Worm (Caenorhabditis elegans) whole organism, early embryonic: ENCODE data around the gene acs-20.

Source experiments
- B0310.2 ChIP-seq: sonication (generic microtip); optimal IDR thresholded peaks from 2 replicates; lab custom pipeline; 2016; ENCODE audit warnings: mild to moderate bottlenecking, missing genetic modification characterization, missing compliant biosample characterization
- F13C5.2 ChIP-seq: sonication (generic microtip); optimal IDR thresholded peaks from 2 replicates; lab custom pipeline; 2017; ENCODE audit warnings: mild to moderate bottlenecking, missing genetic modification characterization, inconsistent platforms, missing compliant biosample characterization
- aly-1 ChIP-seq: sonication (generic microtip); optimal IDR thresholded peaks from 2 replicates; lab custom pipeline; 2016; ENCODE audit warnings: missing genetic modification characterization, missing compliant biosample characterization
- ama-1 ChIP-seq: fragments of 150-350 bp; optimal IDR thresholded peaks from 2 replicates; lab custom pipeline; 2014
- ceh-13 ChIP-seq: fragments of 200-800 bp; sonication (Bioruptor generic); optimal IDR thresholded peaks from 2 replicates; lab custom pipeline; 2018; ENCODE audit warnings: mild to moderate bottlenecking, missing genetic modification characterization, missing compliant biosample characterization
- ceh-36 ChIP-seq: sonication (generic microtip); optimal IDR thresholded peaks from 2 replicates; lab custom pipeline; 2016; ENCODE audit warnings: missing genetic modification characterization, inconsistent platforms, missing compliant biosample characterization
- ets-7 ChIP-seq: sonication (generic microtip); optimal IDR thresholded peaks from 2 replicates; lab custom pipeline; 2016; ENCODE audit warnings: missing genotype, missing genetic modification characterization, missing compliant biosample characterization
- flt-1 ChIP-seq: fragments of 200-800 bp; sonication (Bioruptor generic); IDR thresholded peaks from 2 replicates; pipeline ENCODE4 v1.3.6; 2022; ENCODE audit warnings: missing genetic modification characterization, missing compliant biosample characterization
- hmbx-1 ChIP-seq: sonication (generic microtip); optimal IDR thresholded peaks from 2 replicates; lab custom pipeline; 2016; ENCODE audit warnings: mild to moderate bottlenecking, missing genetic modification characterization, missing compliant biosample characterization
- hmg-4 ChIP-seq: fragments of 200-800 bp; sonication (Bioruptor generic); optimal IDR thresholded peaks from 2 replicates; lab custom pipeline; 2018; ENCODE audit warnings: mild to moderate bottlenecking, missing genetic modification characterization, missing compliant biosample characterization
- hnd-1 ChIP-seq: sonication (generic microtip); optimal IDR thresholded peaks from 2 replicates; lab custom pipeline; 2016; ENCODE audit warnings: missing genetic modification characterization, missing compliant biosample characterization
- pes-1 ChIP-seq: fragments of 200-800 bp; sonication (Bioruptor generic); IDR thresholded peaks from 2 replicates; pipeline ENCODE4 v1.3.6; 2022; ENCODE audit warnings: missing genetic modification reagents, missing genetic modification characterization, missing compliant biosample characterization
- scrt-1 ChIP-seq: fragments of 200-800 bp; sonication (Bioruptor generic); IDR thresholded peaks from 2 replicates; pipeline ENCODE4 v1.3.6; 2022; ENCODE audit warnings: missing genetic modification characterization, missing compliant biosample characterization
- sea-1 ChIP-seq: fragments of 200-800 bp; sonication (Bioruptor generic); conservative IDR thresholded peaks from 2 replicates; pipeline ENCODE4 v1.3.6; 2022; ENCODE audit warnings: missing genetic modification characterization, missing compliant biosample characterization
- tbx-11 ChIP-seq: fragments of 200-800 bp; sonication (Bioruptor generic); IDR thresholded peaks from 2 replicates; pipeline ENCODE4 v1.3.6; 2022; ENCODE audit warnings: missing genetic modification characterization, missing compliant biosample characterization
- tbx-37 ChIP-seq: fragments of 200-800 bp; sonication (Bioruptor generic); conservative IDR thresholded peaks from 2 replicates; pipeline ENCODE4 v1.3.6; 2022; ENCODE audit warnings: missing genetic modification reagents, missing genetic modification characterization, missing compliant biosample characterization
- tra-4 ChIP-seq: sonication (generic microtip); optimal IDR thresholded peaks from 2 replicates; lab custom pipeline; 2017; ENCODE audit warnings: missing genetic modification characterization, missing compliant biosample characterization

acs-20 gene

ce11 chrIV:12382864-12383263, 15.6 kb downstream of the acs-20 start, which contains the start of gene thn-2:
TSS of gene thn-2 (plus strand) at chrIV:12383170.
- TF ChIP-seq ama-1 (lab: Kevin White, UChicago), result no peak
- TF ChIP-seq ceh-36 (tag; lab: Kevin White, UChicago), result no peak
- no peak for TF ChIP-seq flt-1
- TF ChIP-seq aly-1 (tag; lab: Kevin White, UChicago), result no peak
- TF ChIP-seq tbx-37 (GFP tag; lab: Robert Waterston, UW), result no peak
- no peak for TF ChIP-seq scrt-1
- no peak for TF ChIP-seq F13C5.2
- TF ChIP-seq ceh-13 (GFP tag; lab: Kevin White, UChicago), result no peak
- TF ChIP-seq hnd-1 (tag; lab: Kevin White, UChicago), result no peak
- no peak for TF ChIP-seq ets-7 (tag; lab: Kevin White, UChicago)
- no peak for TF ChIP-seq tra-4 (tag; lab: Kevin White, UChicago)
- TF ChIP-seq hmbx-1 (tag; lab: Kevin White, UChicago), result no peak
- TF ChIP-seq B0310.2 (tag; lab: Kevin White, UChicago), result no peak
- TF ChIP-seq tbx-11 (GFP tag; lab: Robert Waterston, UW), result no peak
- TF ChIP-seq sea-1, result no peak

- TF ChIP-seq B0310.2 (tag; lab: Kevin White, UChicago) (no peak), tbx-11 (GFP tag; lab: Robert Waterston, UW) (no peak), ceh-36 (tag; lab: Kevin White, UChicago) (no peak), sea-1 (no peak), scrt-1 (no peak), hnd-1 (tag; lab: Kevin White, UChicago) (no peak), aly-1 (tag; lab: Kevin White, UChicago) (no peak), ets-7 (tag; lab: Kevin White, UChicago) (no peak)
Measured at ce11 chrIV:12379784-12380183, 18.7 kb downstream of the acs-20 start, which contains the start of gene thn-1. TSS of gene thn-1 (plus strand) at chrIV:12380084.

ce11 chrIV:12378919-12379318, 19.6 kb downstream of the acs-20 start:
- TF ChIP-seq F13C5.2 (no peak), B0310.2 (tag; lab: Kevin White, UChicago) (no peak), flt-1 (no peak), aly-1 (tag; lab: Kevin White, UChicago) (no peak), tbx-11 (GFP tag; lab: Robert Waterston, UW) (no peak), ceh-36 (tag; lab: Kevin White, UChicago) (no peak), sea-1 (no peak), hmbx-1 (tag; lab: Kevin White, UChicago) (no peak), hmg-4 (GFP tag; lab: Kevin White, UChicago) (no peak), tbx-37 (GFP tag; lab: Robert Waterston, UW) (no peak), hnd-1 (tag; lab: Kevin White, UChicago) (no peak), tra-4 (tag; lab: Kevin White, UChicago) (no peak), scrt-1 (no peak), pes-1 (GFP tag; lab: Robert Waterston, UW) (no peak), ama-1 (lab: Kevin White, UChicago) (no peak), ceh-13 (GFP tag; lab: Kevin White, UChicago) (no peak), ets-7 (tag; lab: Kevin White, UChicago) (no peak)

- no peak for TF ChIP-seq hnd-1 (tag; lab: Kevin White, UChicago)
- TF ChIP-seq hmbx-1 (tag; lab: Kevin White, UChicago), result no peak
- TF ChIP-seq scrt-1, result no peak
- no peak for TF ChIP-seq tra-4 (tag; lab: Kevin White, UChicago)
- TF ChIP-seq ceh-13 (GFP tag; lab: Kevin White, UChicago), result no peak
- no peak for TF ChIP-seq tbx-11 (GFP tag; lab: Robert Waterston, UW)
- TF ChIP-seq ama-1 (lab: Kevin White, UChicago), result no peak
- TF ChIP-seq ets-7 (tag; lab: Kevin White, UChicago), result no peak
- TF ChIP-seq flt-1, result no peak
- no peak for TF ChIP-seq B0310.2 (tag; lab: Kevin White, UChicago)
- no peak for TF ChIP-seq F13C5.2
- TF ChIP-seq hmg-4 (GFP tag; lab: Kevin White, UChicago), result no peak
- TF ChIP-seq ceh-36 (tag; lab: Kevin White, UChicago), result no peak
- no peak for TF ChIP-seq aly-1 (tag; lab: Kevin White, UChicago)
- TF ChIP-seq tbx-37 (GFP tag; lab: Robert Waterston, UW), result no peak
Measured at ce11 chrIV:12376021-12376420, 22.5 kb downstream of the acs-20 start, which contains the start of gene atz-1. TSS of gene atz-1 (minus strand) at chrIV:12376121.

- TF ChIP-seq tbx-37 (GFP tag; lab: Robert Waterston, UW), result no peak
- TF ChIP-seq ceh-13 (GFP tag; lab: Kevin White, UChicago), result no peak
- no peak for TF ChIP-seq aly-1 (tag; lab: Kevin White, UChicago)
- TF ChIP-seq F13C5.2, result peak; percentile 37
- no peak for TF ChIP-seq ets-7 (tag; lab: Kevin White, UChicago)
- peak; percentile 41; the same call in 1 of the 2 replicates for TF ChIP-seq flt-1
- TF ChIP-seq hmg-4 (GFP tag; lab: Kevin White, UChicago), result no peak
- TF ChIP-seq B0310.2 (tag; lab: Kevin White, UChicago), result no peak
- TF ChIP-seq hmbx-1 (tag; lab: Kevin White, UChicago), result no peak
- no peak for TF ChIP-seq sea-1
- no peak for TF ChIP-seq pes-1 (GFP tag; lab: Robert Waterston, UW)
- no peak for TF ChIP-seq hnd-1 (tag; lab: Kevin White, UChicago)
- TF ChIP-seq scrt-1, result no peak
- TF ChIP-seq tbx-11 (GFP tag; lab: Robert Waterston, UW), result no peak
- TF ChIP-seq ceh-36 (tag; lab: Kevin White, UChicago), result peak; percentile 28
- TF ChIP-seq ama-1 (lab: Kevin White, UChicago), result peak; percentile 67
- TF ChIP-seq tra-4 (tag; lab: Kevin White, UChicago), result no peak
Measured at ce11 chrIV:12371879-12372278, 26.6 kb downstream of the acs-20 start, which contains the start of gene wdr-46. TSS of gene wdr-46 (plus strand) at chrIV:12372253.

ce11 chrIV:12371340-12371739, 27.2 kb downstream of the acs-20 start:
- TF ChIP-seq hmg-4 (GFP tag; lab: Kevin White, UChicago) (no peak), ama-1 (lab: Kevin White, UChicago) (no peak), scrt-1 (no peak), ceh-13 (GFP tag; lab: Kevin White, UChicago) (no peak)

- no peak for TF ChIP-seq F13C5.2
- no peak for TF ChIP-seq B0310.2 (tag; lab: Kevin White, UChicago)
- TF ChIP-seq ets-7 (tag; lab: Kevin White, UChicago), result no peak
- TF ChIP-seq aly-1 (tag; lab: Kevin White, UChicago), result no peak
- TF ChIP-seq ceh-13 (GFP tag; lab: Kevin White, UChicago), result no peak
- no peak for TF ChIP-seq tbx-37 (GFP tag; lab: Robert Waterston, UW)
- no peak for TF ChIP-seq tra-4 (tag; lab: Kevin White, UChicago)
- no peak for TF ChIP-seq ceh-36 (tag; lab: Kevin White, UChicago)
- no peak for TF ChIP-seq scrt-1
- no peak for TF ChIP-seq flt-1
- no peak for TF ChIP-seq hmbx-1 (tag; lab: Kevin White, UChicago)
- TF ChIP-seq hmg-4 (GFP tag; lab: Kevin White, UChicago), result no peak
- no peak for TF ChIP-seq pes-1 (GFP tag; lab: Robert Waterston, UW)
Measured at ce11 chrIV:12366571-12366970, 31.9 kb downstream of the acs-20 start.
